Fruit fly (Drosophila melanogaster) whole organism, embryonic: ENCODE measurements around the gene Dfd.

Experiments
- Ada2b ChIP-seq: fragments of 200-800 bp; sonication (Bioruptor generic); IDR thresholded peaks from 2 replicates; pipeline ENCODE4 v1.3.6; 2022; ENCODE audit warnings: missing biosample characterization, missing genetic modification characterization
- Asciz ChIP-seq: fragments of 200-800 bp; sonication (Bioruptor generic); optimal IDR thresholded peaks from 2 replicates; lab custom pipeline; 2017; ENCODE audit warnings: missing biosample characterization, mild to moderate bottlenecking, missing genetic modification characterization, missing genetic modification reagents
- Atf3 ChIP-seq: fragments of 200-800 bp; sonication (Bioruptor generic); optimal IDR thresholded peaks from 3 replicates; lab custom pipeline; 2016; ENCODE audit warnings: missing biosample characterization, missing genetic modification characterization
- CG11456 ChIP-seq: fragments of 200-800 bp; sonication (Bioruptor generic); IDR thresholded peaks from 3 replicates; pipeline ENCODE4 v1.3.6; 2022; ENCODE audit warnings: missing biosample characterization, missing genetic modification characterization
- CG11560 ChIP-seq: fragments of 200-800 bp; sonication (Bioruptor generic); IDR thresholded peaks from 3 replicates; pipeline ENCODE4 v1.3.6; 2022; ENCODE audit warnings: missing biosample characterization, missing genetic modification characterization
- CG13123 ChIP-seq: fragments of 200-800 bp; sonication (Bioruptor generic); optimal IDR thresholded peaks from 2 replicates; lab custom pipeline; 2016; ENCODE audit warnings: missing biosample characterization, missing genetic modification characterization
- CG1603 ChIP-seq: fragments of 200-800 bp; sonication (Bioruptor generic); optimal IDR thresholded peaks from 2 replicates; lab custom pipeline; 2019; ENCODE audit warnings: missing biosample characterization, mild to moderate bottlenecking, missing genetic modification characterization, moderate library complexity
- CG1647 ChIP-seq: fragments of 200-800 bp; sonication (Bioruptor generic); optimal IDR thresholded peaks from 3 replicates; lab custom pipeline; 2016; ENCODE audit warnings: missing biosample characterization, missing genetic modification characterization
- CG17361 ChIP-seq: fragments of 200-800 bp; sonication (Bioruptor generic); IDR thresholded peaks from 3 replicates; pipeline ENCODE4 v1.3.6; 2022; ENCODE audit warnings: missing biosample characterization, missing genetic modification characterization
- CG17829 ChIP-seq: fragments of 200-800 bp; optimal IDR thresholded peaks from 2 replicates; lab custom pipeline; 2019; ENCODE audit warnings: missing biosample characterization, mild to moderate bottlenecking, missing genetic modification characterization, moderate library complexity
- CG1832 ChIP-seq: fragments of 200-800 bp; sonication (Bioruptor generic); optimal IDR thresholded peaks from 2 replicates; lab custom pipeline; 2017; ENCODE audit warnings: missing biosample characterization, mild to moderate bottlenecking, missing genetic modification characterization, inconsistent platforms
- CG31224 ChIP-seq: fragments of 200-800 bp; sonication (Bioruptor generic); IDR thresholded peaks from 2 replicates; pipeline ENCODE4 v1.3.6; 2022; ENCODE audit warnings: missing biosample characterization, missing genetic modification characterization
- CG31441 ChIP-seq: fragments of 200-800 bp; sonication (Bioruptor generic); IDR thresholded peaks from 2 replicates; pipeline ENCODE4 v1.3.6; 2022; ENCODE audit warnings: missing biosample characterization, missing genetic modification characterization
- CG3726 ChIP-seq: fragments of 200-800 bp; sonication (Bioruptor generic); IDR thresholded peaks from 3 replicates; pipeline ENCODE4, ENCODE4 v1.3.6; 2022; ENCODE audit warnings: missing biosample characterization, missing genetic modification characterization
- CG3847 ChIP-seq: fragments of 200-800 bp; sonication (Bioruptor generic); IDR thresholded peaks from 2 replicates; pipeline ENCODE4 v1.3.6; 2022; ENCODE audit warnings: missing biosample characterization, missing genetic modification characterization
- CG6765 ChIP-seq: fragments of 200-800 bp; sonication (Bioruptor generic); optimal IDR thresholded peaks from 3 replicates; lab custom pipeline; 2017; ENCODE audit warnings: missing biosample characterization, mild to moderate bottlenecking, missing genetic modification characterization
- CG7786 ChIP-seq: fragments of 200-800 bp; sonication (Bioruptor generic); optimal IDR thresholded peaks from 2 replicates; lab custom pipeline; 2016; ENCODE audit warnings: missing biosample characterization, missing genetic modification characterization
- CG7987 ChIP-seq: fragments of 200-800 bp; sonication (Bioruptor generic); optimal IDR thresholded peaks from 2 replicates; lab custom pipeline; 2018; ENCODE audit warnings: missing biosample characterization, mild to moderate bottlenecking, missing genetic modification characterization, moderate library complexity
- CG8388 ChIP-seq: fragments of 200-800 bp; sonication (Bioruptor generic); optimal IDR thresholded peaks from 2 replicates; lab custom pipeline; 2019; ENCODE audit warnings: missing biosample characterization, mild to moderate bottlenecking, missing genetic modification characterization, moderate library complexity
- CG9609 ChIP-seq: fragments of 200-800 bp; sonication (Bioruptor generic); optimal IDR thresholded peaks from 3 replicates; lab custom pipeline; 2016; ENCODE audit warnings: missing biosample characterization, missing genetic modification characterization
- CG9876 ChIP-seq: fragments of 200-800 bp; sonication (Bioruptor generic); optimal IDR thresholded peaks from 2 replicates; lab custom pipeline; 2016; ENCODE audit warnings: missing biosample characterization, missing genetic modification characterization
- CrebB ChIP-seq: fragments of 200-800 bp; sonication (Bioruptor generic); optimal IDR thresholded peaks from 3 replicates; lab custom pipeline; 2018; ENCODE audit warnings: missing biosample characterization, mild to moderate bottlenecking, missing genetic modification characterization
- D ChIP-seq, 2 experiments: fragments of 200-800 bp in 1 of 2; fragments of >200 bp in 1 of 2; sonication (Bioruptor generic) in 1 of 2; optimal IDR thresholded peaks; 2 replicates in 1 of 2; 3 replicates in 1 of 2; lab custom pipeline; 2017; ENCODE audit warnings: mild to moderate bottlenecking in 1 of 2, missing biosample characterization in 1 of 2, missing genetic modification characterization in 1 of 2, missing genetic modification reagents in 1 of 2
- D19B ChIP-seq: fragments of 200-800 bp; sonication (Bioruptor generic); optimal IDR thresholded peaks from 2 replicates; lab custom pipeline; 2017; ENCODE audit warnings: missing biosample characterization, mild to moderate bottlenecking, missing genetic modification characterization
- Elba2 ChIP-seq: fragments of 200-800 bp; sonication (Bioruptor generic); optimal IDR thresholded peaks from 3 replicates; lab custom pipeline; 2016; ENCODE audit warnings: missing biosample characterization, missing genetic modification characterization
- HLH4C ChIP-seq: fragments of 200-800 bp; sonication (Bioruptor generic); IDR thresholded peaks from 3 replicates; pipeline ENCODE4 v1.3.6; 2022; ENCODE audit warnings: missing biosample characterization, missing genetic modification characterization; ENCODE audit not compliant: partially characterized antibody
- Hmx ChIP-seq: fragments of 200-800 bp; sonication (Bioruptor generic); optimal IDR thresholded peaks from 2 replicates; lab custom pipeline; 2016; ENCODE audit warnings: missing biosample characterization, missing genetic modification characterization
- MTF-1 ChIP-seq: fragments of 200-800 bp; sonication (Bioruptor generic); optimal IDR thresholded peaks from 2 replicates; lab custom pipeline; 2018; ENCODE audit warnings: missing biosample characterization, mild to moderate bottlenecking, missing genetic modification characterization, borderline replicate concordance
- Med ChIP-seq: fragments of 200-800 bp; sonication (Bioruptor generic); peaks from one replicate; lab custom pipeline; 2016; ENCODE audit warnings: missing biosample characterization, missing genetic modification characterization, mild to moderate bottlenecking, inconsistent platforms, moderate library complexity
- NFAT ChIP-seq: fragments of 200-800 bp; sonication (Bioruptor generic); IDR thresholded peaks from 2 replicates; pipeline ENCODE4 v1.3.6; 2022; ENCODE audit warnings: missing biosample characterization, missing genetic modification characterization
- Xbp1 ChIP-seq: fragments of 200-800 bp; sonication (Bioruptor generic); optimal IDR thresholded peaks from 3 replicates; lab custom pipeline; 2016; ENCODE audit warnings: missing biosample characterization, mild to moderate bottlenecking, missing genetic modification characterization
- YL-1 ChIP-seq: fragments of 200-800 bp; sonication (Bioruptor generic); optimal IDR thresholded peaks from 3 replicates; lab custom pipeline; 2017; ENCODE audit warnings: missing biosample characterization, mild to moderate bottlenecking, missing genetic modification characterization
- ase ChIP-seq: fragments of 200-800 bp; sonication (Bioruptor generic); IDR thresholded peaks from 3 replicates; pipeline ENCODE4 v1.3.6; 2022; ENCODE audit warnings: missing biosample characterization, missing genetic modification characterization
- ato ChIP-seq: fragments of 200-800 bp; sonication (Bioruptor generic); IDR thresholded peaks from 2 replicates; pipeline ENCODE4 v1.3.6; 2022; ENCODE audit warnings: missing biosample characterization, missing genetic modification characterization; ENCODE audit not compliant: partially characterized antibody
- bowl ChIP-seq: fragments of 200-800 bp; sonication (Bioruptor generic); IDR thresholded peaks from 2 replicates; pipeline ENCODE4 v1.3.6; 2022; ENCODE audit warnings: missing biosample characterization, missing genetic modification characterization
- chif ChIP-seq, 2 experiments: fragments of 200-800 bp; sonication (Bioruptor generic); optimal IDR thresholded peaks; 3 replicates each; lab custom pipeline; 2016; ENCODE audit warnings: missing biosample characterization in 2 of 2, missing genetic modification characterization in 2 of 2
- da ChIP-seq: fragments of 200-800 bp; sonication (Bioruptor generic); optimal IDR thresholded peaks from 2 replicates; lab custom pipeline; 2016; ENCODE audit warnings: missing biosample characterization, missing genetic modification characterization
- dati ChIP-seq: fragments of 200-800 bp; sonication (Bioruptor generic); IDR thresholded peaks from 2 replicates; pipeline ENCODE4 v1.3.6; 2022; ENCODE audit warnings: missing biosample characterization, missing genetic modification characterization
- dimm ChIP-seq: fragments of 200-800 bp; sonication (Bioruptor generic); IDR thresholded peaks from 2 replicates; pipeline ENCODE4 v1.3.6; 2022; ENCODE audit warnings: missing biosample characterization, missing genetic modification characterization
- ewg ChIP-seq: fragments of 200-800 bp; sonication (Bioruptor generic); optimal IDR thresholded peaks from 3 replicates; lab custom pipeline; 2017; ENCODE audit warnings: mild to moderate bottlenecking, missing biosample characterization, missing genetic modification reagents, missing genetic modification characterization
- knrl ChIP-seq: fragments of 200-800 bp; sonication (Bioruptor generic); IDR thresholded peaks from 3 replicates; pipeline ENCODE4 v1.3.6; 2022; ENCODE audit warnings: missing biosample characterization, missing genetic modification characterization; ENCODE audit not compliant: partially characterized antibody
- lbe ChIP-seq: fragments of 200-800 bp; sonication (Bioruptor generic); optimal IDR thresholded peaks from 2 replicates; lab custom pipeline; 2016; ENCODE audit warnings: missing biosample characterization, mild to moderate bottlenecking, missing genetic modification characterization
- nerfin-2 ChIP-seq: fragments of 200-800 bp; sonication (Bioruptor generic); IDR thresholded peaks from 2 replicates; pipeline ENCODE4 v1.3.6; 2022; ENCODE audit warnings: missing biosample characterization, missing genetic modification characterization; ENCODE audit not compliant: partially characterized antibody
- odd ChIP-seq: fragments of 200-800 bp; sonication (Bioruptor generic); optimal IDR thresholded peaks from 2 replicates; lab custom pipeline; 2017; ENCODE audit warnings: missing biosample characterization, mild to moderate bottlenecking, missing genetic modification characterization
- ro ChIP-seq: fragments of 200-800 bp; sonication (Bioruptor generic); IDR thresholded peaks from 2 replicates; pipeline ENCODE4 v1.3.6; 2022; ENCODE audit warnings: missing biosample characterization, missing genetic modification characterization
- sens-2 ChIP-seq: fragments of 200-800 bp; sonication (Bioruptor generic); IDR thresholded peaks from 2 replicates; pipeline ENCODE4 v1.3.6; 2022; ENCODE audit warnings: missing biosample characterization, missing genetic modification characterization
- tll ChIP-seq, 2 experiments: fragments of 200-800 bp in 1 of 2; fragments of >200 bp in 1 of 2; sonication (Bioruptor generic) in 1 of 2; optimal IDR thresholded peaks; 2 replicates each; lab custom pipeline; 2017 to 2019; ENCODE audit warnings: missing biosample characterization in 2 of 2, missing genetic modification characterization in 2 of 2, mild to moderate bottlenecking in 1 of 2, moderate library complexity in 1 of 2
- vfl ChIP-seq: fragments of 200-800 bp; sonication (Bioruptor generic); optimal IDR thresholded peaks from 2 replicates; lab custom pipeline; 2016; ENCODE audit warnings: missing biosample characterization, missing genetic modification characterization
- vnd ChIP-seq: fragments of 200-800 bp; sonication (Bioruptor generic); IDR thresholded peaks from 3 replicates; pipeline ENCODE4 v1.3.6; 2022; ENCODE audit warnings: missing biosample characterization, missing genetic modification characterization; ENCODE audit not compliant: partially characterized antibody

Gene Dfd

DNA sequence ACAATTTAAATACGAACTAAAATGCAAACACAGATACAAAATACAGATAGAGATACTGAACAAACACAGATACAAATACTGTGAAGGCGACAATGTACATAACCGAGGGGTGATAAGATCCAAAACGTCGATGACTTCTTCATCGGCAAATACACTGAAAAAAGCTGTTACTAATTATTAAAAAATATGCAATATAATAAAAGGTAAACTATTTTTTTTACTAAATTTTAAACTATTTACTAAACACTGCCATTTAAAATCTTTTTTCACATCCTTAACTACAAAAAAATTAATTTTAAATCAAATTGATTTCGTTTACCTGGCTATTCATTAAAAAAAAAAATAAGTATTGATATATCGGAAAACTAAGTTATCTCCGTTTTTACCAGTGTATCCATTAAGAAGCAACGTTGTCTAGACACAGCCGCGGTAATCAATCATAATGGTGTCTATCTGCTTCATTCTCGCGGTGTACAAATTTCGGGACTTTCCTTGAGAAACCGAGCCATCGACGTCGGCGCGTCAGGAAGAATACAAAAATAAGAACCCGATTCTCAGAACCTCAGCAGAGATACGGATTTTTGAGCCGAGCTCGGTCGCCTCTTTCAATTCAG is 28.7 kb upstream of the Dfd start (continued):
- TF ChIP-seq D (optimal IDR thresholded peaks at IDR 0.05; lab: Kevin White, UChicago), result no peak
- TF ChIP-seq D (GFP tag; optimal IDR thresholded peaks at IDR 0.05; lab: Kevin White, UChicago), result peak; percentile 89
- TF ChIP-seq nerfin-2 (GFP tag; lab: Robert Waterston, UW), result no peak
- TF ChIP-seq ato (GFP tag; lab: Robert Waterston, UW), result no peak
- no peak for TF ChIP-seq CG1647
- TF ChIP-seq CrebB (tag; lab: Kevin White, UChicago), result peak; percentile 49
- peak; percentile 54; the same call in 1 of the 2 replicates for TF ChIP-seq ro (GFP tag; lab: Robert Waterston, UW)
- TF ChIP-seq CG3726 (GFP tag; lab: Robert Waterston, UW), result no peak; the same call in 2 of the 3 replicates
- TF ChIP-seq vfl (GFP tag; lab: Kevin White, UChicago), result peak; percentile 4
- TF ChIP-seq CG6765 (GFP tag; lab: Kevin White, UChicago), result no peak
- TF ChIP-seq CG13123 (GFP tag; lab: Kevin White, UChicago), result peak; percentile 80
- peak; percentile 56 for TF ChIP-seq CG31224
- peak; percentile 59 for TF ChIP-seq sens-2
- no peak for TF ChIP-seq knrl (GFP tag; lab: Robert Waterston, UW)
- TF ChIP-seq lbe, result peak; percentile 41
- TF ChIP-seq NFAT, result no peak
- no peak for TF ChIP-seq dati (GFP tag; lab: Robert Waterston, UW)
- TF ChIP-seq CG3847 (GFP tag; lab: Robert Waterston, UW), result peak; percentile 38
- TF ChIP-seq Atf3 (GFP tag; lab: Kevin White, UChicago), result no peak
- TF ChIP-seq tll (GFP tag; optimal IDR thresholded peaks at IDR 0.05; lab: Kevin White, UChicago), result peak in 1 of 2 experiments; percentile 98
- TF ChIP-seq bowl (GFP tag; lab: Robert Waterston, UW), result no peak
- peak; percentile 60 for TF ChIP-seq ewg (GFP tag; lab: Kevin White, UChicago)
- no peak for TF ChIP-seq HLH4C (GFP tag; lab: Robert Waterston, UW)
- peak; percentile 82 for TF ChIP-seq MTF-1
- TF ChIP-seq Ada2b (GFP tag; lab: Robert Waterston, UW), result no peak
- peak; percentile 95 for TF ChIP-seq CG8388 (GFP tag; lab: Kevin White, UChicago)
- no peak for TF ChIP-seq vnd (GFP tag; lab: Robert Waterston, UW)
- no peak for TF ChIP-seq da (GFP tag; lab: Kevin White, UChicago)
- peak; percentile 72 for TF ChIP-seq Xbp1 (GFP tag; lab: Kevin White, UChicago)
- TF ChIP-seq CG9876 (GFP tag; lab: Kevin White, UChicago), result no peak
- peak; percentile 3 for TF ChIP-seq CG7786
- TF ChIP-seq Asciz, result peak; percentile 70
- peak; percentile 9 to 82 for TF ChIP-seq chif (GFP tag; optimal IDR thresholded peaks at IDR 0.05; lab: Kevin White, UChicago)
- TF ChIP-seq CG9609 (GFP tag; lab: Kevin White, UChicago), result peak; percentile 33
- peak; percentile 77 for TF ChIP-seq Med
- TF ChIP-seq CG17829 (tag; lab: Kevin White, UChicago), result peak; percentile 98
- TF ChIP-seq CG1603 (tag; lab: Kevin White, UChicago), result peak; percentile 69
- no peak for TF ChIP-seq CG1832 (GFP tag; lab: Kevin White, UChicago)
- TF ChIP-seq CG11560, result no peak; the same call in 2 of the 3 replicates
- TF ChIP-seq Hmx (GFP tag; lab: Kevin White, UChicago), result no peak
- no peak for TF ChIP-seq ase (GFP tag; lab: Robert Waterston, UW)
- TF ChIP-seq YL-1, result peak; percentile 42
- peak; percentile 80 for TF ChIP-seq odd
- peak; percentile 98 for TF ChIP-seq CG17361 (GFP tag; lab: Robert Waterston, UW)
- TF ChIP-seq dimm, result no peak
- TF ChIP-seq CG31441 (GFP tag; lab: Robert Waterston, UW), result peak; percentile 97
- TF ChIP-seq D19B (GFP tag; lab: Kevin White, UChicago), result peak; percentile 5
- peak; percentile 64 for TF ChIP-seq CG7987 (GFP tag; lab: Kevin White, UChicago)
- peak; percentile 73 for TF ChIP-seq Elba2 (GFP tag; lab: Kevin White, UChicago)
- no peak for TF ChIP-seq CG11456 (GFP tag; lab: Robert Waterston, UW)
